Worm (Caenorhabditis elegans): Measurements from ENCODE around the gene rpl-11.2.
A peak's percentile ranks its signal among the peaks of the same experiment; 100 is the strongest.

Gene rpl-11.2

DNA sequence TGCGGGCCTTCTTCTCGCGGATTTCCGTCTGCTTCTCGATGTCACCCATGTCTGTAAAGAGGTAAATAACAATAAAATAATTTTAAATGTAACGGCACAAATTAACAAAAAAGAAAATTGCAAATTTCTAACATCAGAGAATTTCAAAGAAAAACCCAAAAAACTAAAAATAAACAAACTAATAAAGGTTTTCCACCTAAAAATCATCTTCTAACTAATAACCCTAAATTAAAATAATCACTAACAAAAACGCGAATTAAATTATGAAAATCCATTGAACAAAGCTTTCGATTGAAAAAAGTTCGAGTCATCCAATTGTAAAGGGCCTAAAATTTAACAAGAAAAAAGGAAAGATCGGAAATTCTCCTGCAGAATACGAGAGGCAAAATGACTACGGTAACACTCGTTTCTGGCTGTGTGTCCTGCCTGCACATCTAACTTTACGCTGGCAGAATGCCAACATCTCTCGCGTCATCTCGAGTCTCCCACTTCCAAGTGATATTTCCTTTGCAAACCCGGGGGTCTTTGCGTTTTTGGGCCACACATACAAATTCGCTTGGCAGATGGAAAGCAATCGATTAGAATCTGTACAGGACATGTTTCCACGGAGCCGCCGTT lies at the start of gene rpl-11.2 (continued):
- TF ChIP-seq snpc-4 (tag; optimal IDR thresholded peaks at IDR 0.05), result peak; percentile 79
- peak; percentile 98 for TF ChIP-seq swsn-7 (tag; optimal IDR thresholded peaks at IDR 0.05)
- peak; percentile 93 for TF ChIP-seq egl-13 (tag; optimal IDR thresholded peaks at IDR 0.05)
- TF ChIP-seq unc-86 (tag; optimal IDR thresholded peaks at IDR 0.05), result peak; percentile 96
- TF ChIP-seq lin-35 (GFP tag; optimal IDR thresholded peaks at IDR 0.05), result peak; percentile 89 to 95
- peak; percentile 82 for TF ChIP-seq sup-37 (GFP tag; optimal IDR thresholded peaks at IDR 0.05)
- peak; percentile 93 for TF ChIP-seq grh-1 (GFP tag; IDR thresholded peaks at IDR 0.05)
- TF ChIP-seq elt-2 (tag; optimal IDR thresholded peaks at IDR 0.05), result peak; percentile 83
- peak; percentile 94 for TF ChIP-seq zag-1 (tag; optimal IDR thresholded peaks at IDR 0.05)
- TF ChIP-seq snu-23 (GFP tag; optimal IDR thresholded peaks at IDR 0.05), result peak; percentile 99
- no peak for TF ChIP-seq Y116A8C.19 (tag; optimal IDR thresholded peaks at IDR 0.05; ENCODE audit: borderline replicate concordance)
- TF ChIP-seq alr-1 (tag; optimal IDR thresholded peaks at IDR 0.05; ENCODE audit: borderline replicate concordance), result no peak
- peak; percentile 91 for TF ChIP-seq aly-2 (tag; optimal IDR thresholded peaks at IDR 0.05)
- TF ChIP-seq ceh-90 (tag; optimal IDR thresholded peaks at IDR 0.05), result no peak
- TF ChIP-seq ceh-8 (GFP tag; optimal IDR thresholded peaks at IDR 0.05), result peak; percentile 87
- TF ChIP-seq blmp-1 (tag; optimal IDR thresholded peaks at IDR 0.05), result peak; percentile 90
- peak; percentile 99 for TF ChIP-seq nhr-20 (tag; optimal IDR thresholded peaks at IDR 0.05)
- TF ChIP-seq lir-3 (tag; optimal IDR thresholded peaks at IDR 0.05; ENCODE audit: poor library complexity), result peak; percentile 87
- TF ChIP-seq fkh-10 (GFP tag; optimal IDR thresholded peaks at IDR 0.05), result peak; percentile 97
- peak; percentile 99 for TF ChIP-seq C16A3.4 (tag; optimal IDR thresholded peaks at IDR 0.05)
- peak; percentile 75 for TF ChIP-seq C04F5.9 (tag; optimal IDR thresholded peaks at IDR 0.05)
- peak; percentile 98 for TF ChIP-seq pag-3 (tag; optimal IDR thresholded peaks at IDR 0.05; ENCODE audit: borderline replicate concordance, insufficient read depth)
- TF ChIP-seq fkh-4 (tag; optimal IDR thresholded peaks at IDR 0.05; ENCODE audit: borderline replicate concordance), result peak; percentile 20
- peak; percentile 98 for TF ChIP-seq xbp-1 (tag; optimal IDR thresholded peaks at IDR 0.05)
- peak; percentile 70 for TF ChIP-seq nhr-76 (tag; optimal IDR thresholded peaks at IDR 0.05)
- peak; percentile 93 for TF ChIP-seq hpl-2 (GFP tag; optimal IDR thresholded peaks at IDR 0.05)
- TF ChIP-seq mdl-1 (tag; optimal IDR thresholded peaks at IDR 0.05), result peak in 1 of 2 experiments; percentile 96
- TF ChIP-seq fos-1 (tag; optimal IDR thresholded peaks at IDR 0.05), result peak; percentile 97
- TF ChIP-seq lin-39 (tag; optimal IDR thresholded peaks at IDR 0.05), result peak; percentile 96
- TF ChIP-seq dpl-1 (GFP tag; optimal IDR thresholded peaks at IDR 0.05), result peak; percentile 82 to 85 (median 84)
- no peak for TF ChIP-seq C34B4.2 (tag; optimal IDR thresholded peaks at IDR 0.05)
- peak; percentile 96 to 99 (median 98) for TF ChIP-seq ceh-82 (tag; optimal IDR thresholded peaks at IDR 0.05)

- TF ChIP-seq nhr-77 (tag; optimal IDR thresholded peaks at IDR 0.05) (no peak), ztf-4 (tag; optimal IDR thresholded peaks at IDR 0.05) (no peak), mep-1 (tag; optimal IDR thresholded peaks at IDR 0.05) (peak; percentile 64), elt-3 (tag; optimal IDR thresholded peaks at IDR 0.05) (peak in 1 of 6 experiments; percentile 35), snpc-4 (tag; optimal IDR thresholded peaks at IDR 0.05) (no peak), efl-1 (optimal IDR thresholded peaks at IDR 0.05) (no peak), efl-1 (GFP tag; optimal IDR thresholded peaks at IDR 0.05 in 1 of 2) (peak in 1 of 2 experiments; percentile 83), nhr-28 (tag; optimal IDR thresholded peaks at IDR 0.05) (no peak), ceh-82 (tag; optimal IDR thresholded peaks at IDR 0.05) (no peak), nhr-12 (tag; optimal IDR thresholded peaks at IDR 0.05) (no peak), lin-39 (tag; optimal IDR thresholded peaks at IDR 0.05) (no peak), nhr-71 (tag; optimal IDR thresholded peaks at IDR 0.05) (peak; percentile 9), rnt-1 (tag; optimal IDR thresholded peaks at IDR 0.05) (peak; percentile 32), nhr-19 (GFP tag; conservative IDR thresholded peaks at IDR 0.05) (no peak), nhr-85 (tag) (peak; percentile 73), fos-1 (tag; optimal IDR thresholded peaks at IDR 0.05) (no peak), blmp-1 (tag; optimal IDR thresholded peaks at IDR 0.05) (peak; percentile 50), lin-13 (GFP tag; optimal IDR thresholded peaks at IDR 0.05) (no peak), swsn-7 (tag; optimal IDR thresholded peaks at IDR 0.05) (no peak), dpl-1 (GFP tag; optimal IDR thresholded peaks at IDR 0.05) (no peak), xbp-1 (tag; optimal IDR thresholded peaks at IDR 0.05) (no peak), snu-23 (GFP tag; optimal IDR thresholded peaks at IDR 0.05) (peak; percentile 35), fkh-10 (GFP tag; optimal IDR thresholded peaks at IDR 0.05) (no peak), ces-1 (GFP tag; optimal IDR thresholded peaks at IDR 0.05) (no peak), nhr-90 (tag; optimal IDR thresholded peaks at IDR 0.05; ENCODE audit: poor library complexity) (no peak), elt-2 (tag; optimal IDR thresholded peaks at IDR 0.05) (peak; percentile 27), vab-15 (tag; optimal IDR thresholded peaks at IDR 0.05) (no peak), ceh-8 (GFP tag; optimal IDR thresholded peaks at IDR 0.05) (no peak), pqm-1 (tag; optimal IDR thresholded peaks at IDR 0.05) (no peak), lin-35 (GFP tag; optimal IDR thresholded peaks at IDR 0.05) (peak in 1 of 2 experiments; percentile 32), egl-13 (tag; optimal IDR thresholded peaks at IDR 0.05) (no peak), sup-37 (GFP tag; optimal IDR thresholded peaks at IDR 0.05) (no peak)
Measured at ce11 chrX:2287977-2288387, 45.6 kb upstream of the rpl-11.2 start.

Data from whole organism, L1 larva.